Fruit fly (Drosophila melanogaster) whole organism, wandering third instar larva: ENCODE measurements around the gene eIF2Bbeta.
A peak's percentile ranks its signal among the peaks of the same experiment; 100 is the strongest.

ENCODE experiments used
- Abd-B ChIP-seq: fragments of >200 bp; optimal IDR thresholded peaks from 2 replicates; lab custom pipeline; 2017; ENCODE audit warnings: missing biosample characterization, missing genetic modification characterization
- CG32264 ChIP-seq: fragments of 200-800 bp; sonication (Bioruptor generic); optimal IDR thresholded peaks from 2 replicates; lab custom pipeline; 2016; ENCODE audit warnings: missing biosample characterization, missing genetic modification characterization
- CG9705 ChIP-seq: fragments of 200-800 bp; sonication (Bioruptor generic); optimal IDR thresholded peaks from 2 replicates; lab custom pipeline; 2018; ENCODE audit warnings: missing biosample characterization, mild to moderate bottlenecking, missing genetic modification characterization
- CrebA ChIP-seq: fragments of 200-800 bp; sonication (Bioruptor generic); optimal IDR thresholded peaks from 2 replicates; lab custom pipeline; 2016; ENCODE audit warnings: missing biosample characterization, mild to moderate bottlenecking, missing genetic modification characterization, borderline replicate concordance
- Dfd ChIP-seq: fragments of >200 bp; optimal IDR thresholded peaks from 2 replicates; lab custom pipeline; 2017; ENCODE audit warnings: missing biosample characterization, missing genetic modification characterization
- Dif ChIP-seq: fragments of 200-275, 200-300 bp; sonication (Bioruptor generic); optimal IDR thresholded peaks from 2 replicates; lab custom pipeline; 2018; ENCODE audit warnings: missing biosample characterization, missing genetic modification characterization; ENCODE audit not compliant: partially characterized antibody
- GATAd ChIP-seq: sonication (Bioruptor generic); optimal IDR thresholded peaks from 2 replicates; lab custom pipeline; 2016; ENCODE audit warnings: missing biosample characterization, missing genetic modification characterization
- HLH106 ChIP-seq: fragments of 200-800 bp; optimal IDR thresholded peaks from 3 replicates; lab custom pipeline; 2019; ENCODE audit warnings: missing biosample characterization, mild to moderate bottlenecking, missing genetic modification characterization, moderate library complexity
- Hnf4 ChIP-seq: fragments of 200-800 bp; sonication (Bioruptor generic); optimal IDR thresholded peaks from 2 replicates; lab custom pipeline; 2016; ENCODE audit warnings: missing biosample characterization, mild to moderate bottlenecking, missing genetic modification characterization
- Hr78 ChIP-seq: fragments of >200 bp; optimal IDR thresholded peaks from 2 replicates; lab custom pipeline; 2017; ENCODE audit warnings: missing biosample characterization, missing genetic modification characterization
- Hr83 ChIP-seq: fragments of 200-300 bp; sonication (Bioruptor generic); optimal IDR thresholded peaks from 2 replicates; lab custom pipeline; 2016; ENCODE audit warnings: missing biosample characterization, mild to moderate bottlenecking, missing genetic modification characterization, moderate library complexity; ENCODE audit not compliant: poor library complexity, severe bottlenecking
- Jra ChIP-seq: sonication (Bioruptor generic); optimal IDR thresholded peaks from 2 replicates; lab custom pipeline; 2016; ENCODE audit warnings: missing biosample characterization, missing genetic modification characterization
- Mio ChIP-seq: sonication (Bioruptor generic); optimal IDR thresholded peaks from 2 replicates; lab custom pipeline; 2016; ENCODE audit warnings: missing biosample characterization, missing genetic modification characterization
- Myc ChIP-seq: fragments of >200 bp; optimal IDR thresholded peaks from 2 replicates; lab custom pipeline; 2017
- N ChIP-seq: fragments of >200 bp; optimal IDR thresholded peaks from 2 replicates; lab custom pipeline; 2018; ENCODE audit warnings: missing biosample characterization, missing external identifiers, missing genetic modification characterization
- OdsH ChIP-seq: fragments of 200-800 bp; sonication (Bioruptor generic); optimal IDR thresholded peaks from 2 replicates; lab custom pipeline; 2016; ENCODE audit warnings: missing biosample characterization, mild to moderate bottlenecking, missing genetic modification characterization
- Rel ChIP-seq, 2 experiments: fragments of 200-800 bp; sonication (Bioruptor generic) in 1 of 2; optimal IDR thresholded peaks; 2 replicates in 1 of 2; 3 replicates in 1 of 2; lab custom pipeline; 2016 to 2019; ENCODE audit warnings: mild to moderate bottlenecking in 2 of 2, missing biosample characterization in 2 of 2, missing genetic modification characterization in 2 of 2, moderate library complexity in 1 of 2
- Sp1 ChIP-seq: fragments of 200-800 bp; sonication (Bioruptor generic); optimal IDR thresholded peaks from 3 replicates; lab custom pipeline; 2019; ENCODE audit warnings: missing biosample characterization, mild to moderate bottlenecking, missing genetic modification characterization, moderate library complexity
- Vsx2 ChIP-seq: fragments of 200-300, 225-300 bp; sonication (Bioruptor generic); optimal IDR thresholded peaks from 2 replicates; lab custom pipeline; 2018; ENCODE audit warnings: missing biosample characterization, missing genetic modification characterization; ENCODE audit not compliant: partially characterized antibody
- br ChIP-seq: fragments of 200-800 bp; sonication (Bioruptor generic); optimal IDR thresholded peaks from 2 replicates; lab custom pipeline; 2016; ENCODE audit warnings: missing biosample characterization, missing genetic modification characterization
- brk ChIP-seq: fragments of 200-800 bp; sonication (Bioruptor generic); optimal IDR thresholded peaks from 2 replicates; lab custom pipeline; 2016; ENCODE audit warnings: missing biosample characterization, mild to moderate bottlenecking, missing genetic modification characterization
- dl ChIP-seq, 2 experiments: fragments of 175-275, 200-275 bp in 1 of 2; fragments of 200-275 bp in 1 of 2; sonication (Bioruptor generic); optimal IDR thresholded peaks; lab custom pipeline; 2018; ENCODE audit warnings: mild to moderate bottlenecking in 2 of 2, missing biosample characterization in 2 of 2, missing genetic modification characterization in 2 of 2, moderate library complexity in 2 of 2; ENCODE audit not compliant: partially characterized antibody in 2 of 2, insufficient read depth in 1 of 2
- dmrt93B ChIP-seq: fragments of 200-800 bp; sonication (Bioruptor generic); optimal IDR thresholded peaks from 2 replicates; lab custom pipeline; 2018; ENCODE audit warnings: missing biosample characterization, mild to moderate bottlenecking, missing genetic modification characterization
- dsf ChIP-seq: sonication (Bioruptor generic); optimal IDR thresholded peaks from 2 replicates; lab custom pipeline; 2016; ENCODE audit warnings: missing biosample characterization, missing genetic modification characterization, borderline replicate concordance
- ey ChIP-seq: fragments of 200-800 bp; sonication (Bioruptor generic); optimal IDR thresholded peaks from 2 replicates; lab custom pipeline; 2016; ENCODE audit warnings: missing biosample characterization, missing genetic modification characterization
- foxo ChIP-seq, 2 experiments: fragments of 200-800 bp; sonication (Bioruptor generic); optimal IDR thresholded peaks; 2 replicates in 1 of 2; 3 replicates in 1 of 2; lab custom pipeline; 2016 to 2017; ENCODE audit warnings: missing biosample characterization in 2 of 2, missing genetic modification characterization in 2 of 2
- fru ChIP-seq: fragments of 200-800 bp; sonication (Bioruptor generic); optimal IDR thresholded peaks from 3 replicates; lab custom pipeline; 2016; ENCODE audit warnings: missing biosample characterization, mild to moderate bottlenecking, missing genetic modification characterization
- h ChIP-seq: fragments of 200-800 bp; sonication (Bioruptor generic); optimal IDR thresholded peaks from 3 replicates; lab custom pipeline; 2016; ENCODE audit warnings: missing biosample characterization, mild to moderate bottlenecking, missing genetic modification characterization
- jim ChIP-seq: fragments of 175-275, 200-325 bp; sonication (Bioruptor generic); optimal IDR thresholded peaks from 2 replicates; lab custom pipeline; 2016; ENCODE audit warnings: missing biosample characterization, mild to moderate bottlenecking, missing genetic modification characterization
- lola ChIP-seq: fragments of >200 bp; optimal IDR thresholded peaks from 2 replicates; lab custom pipeline; 2017; ENCODE audit warnings: missing biosample characterization, missing genetic modification characterization
- pan ChIP-seq: fragments of >200 bp; optimal IDR thresholded peaks from 2 replicates; lab custom pipeline; 2017
- psq ChIP-seq: fragments of 200-800 bp; sonication (Bioruptor generic); optimal IDR thresholded peaks from 3 replicates; lab custom pipeline; 2017; ENCODE audit warnings: missing biosample characterization, mild to moderate bottlenecking, missing genetic modification characterization, moderate library complexity
- rgr ChIP-seq: fragments of 200-800 bp; sonication (Bioruptor generic); optimal IDR thresholded peaks from 3 replicates; lab custom pipeline; 2016; ENCODE audit warnings: missing biosample characterization, mild to moderate bottlenecking, missing genetic modification characterization
- sage ChIP-seq: fragments of 200-800 bp; sonication (Bioruptor generic); optimal IDR thresholded peaks from 2 replicates; lab custom pipeline; 2016; ENCODE audit warnings: missing biosample characterization, mild to moderate bottlenecking, missing genetic modification characterization
- sv ChIP-seq: fragments of 200-800 bp; sonication (Bioruptor generic); optimal IDR thresholded peaks from 3 replicates; lab custom pipeline; 2016; ENCODE audit warnings: missing biosample characterization, missing genetic modification characterization
- tai ChIP-seq: sonication (Bioruptor generic); optimal IDR thresholded peaks from 2 replicates; lab custom pipeline; 2016; ENCODE audit warnings: missing biosample characterization, missing genetic modification characterization
- usp ChIP-seq: fragments of >200 bp; optimal IDR thresholded peaks from 2 replicates; lab custom pipeline; 2017; ENCODE audit warnings: missing biosample characterization, missing genetic modification characterization
- woc ChIP-seq: sonication (Bioruptor generic); optimal IDR thresholded peaks from 2 replicates; lab custom pipeline; 2016; ENCODE audit warnings: missing biosample characterization, mild to moderate bottlenecking, missing genetic modification characterization

eIF2Bbeta gene

DNA sequence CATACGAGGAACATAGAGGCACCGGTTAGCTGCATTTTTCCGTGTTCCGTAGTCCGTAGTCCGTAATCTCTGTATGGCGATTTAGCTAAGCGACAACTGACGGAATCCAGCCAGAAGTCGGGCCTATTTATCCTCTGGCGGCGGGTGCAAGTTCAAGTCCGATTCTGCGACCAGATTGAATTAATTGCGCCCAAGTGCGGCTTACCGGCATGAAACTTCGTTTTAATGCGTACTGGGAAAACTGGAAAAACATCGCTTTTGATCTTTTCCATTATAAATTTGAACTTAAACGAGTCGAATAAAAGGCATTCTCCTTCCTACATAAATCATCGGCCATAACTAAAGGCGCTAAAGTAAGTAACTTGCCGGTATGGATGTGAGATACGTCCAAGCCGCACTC lies 10.6 kb upstream of the eIF2Bbeta start, which contains the start of gene dyw:
Gene dyw, minus strand, starts transcription at position 101 of the 400 bp plus-strand sequence.
- TF ChIP-seq ey (GFP tag; lab: Kevin White, UChicago) (no peak), foxo (GFP tag; optimal IDR thresholded peaks at IDR 0.05; lab: Kevin White, UChicago) (no peak), woc (GFP tag; lab: Kevin White, UChicago) (no peak), pan (lab: Kevin White, UChicago) (no peak), GATAd (no peak)

DNA sequence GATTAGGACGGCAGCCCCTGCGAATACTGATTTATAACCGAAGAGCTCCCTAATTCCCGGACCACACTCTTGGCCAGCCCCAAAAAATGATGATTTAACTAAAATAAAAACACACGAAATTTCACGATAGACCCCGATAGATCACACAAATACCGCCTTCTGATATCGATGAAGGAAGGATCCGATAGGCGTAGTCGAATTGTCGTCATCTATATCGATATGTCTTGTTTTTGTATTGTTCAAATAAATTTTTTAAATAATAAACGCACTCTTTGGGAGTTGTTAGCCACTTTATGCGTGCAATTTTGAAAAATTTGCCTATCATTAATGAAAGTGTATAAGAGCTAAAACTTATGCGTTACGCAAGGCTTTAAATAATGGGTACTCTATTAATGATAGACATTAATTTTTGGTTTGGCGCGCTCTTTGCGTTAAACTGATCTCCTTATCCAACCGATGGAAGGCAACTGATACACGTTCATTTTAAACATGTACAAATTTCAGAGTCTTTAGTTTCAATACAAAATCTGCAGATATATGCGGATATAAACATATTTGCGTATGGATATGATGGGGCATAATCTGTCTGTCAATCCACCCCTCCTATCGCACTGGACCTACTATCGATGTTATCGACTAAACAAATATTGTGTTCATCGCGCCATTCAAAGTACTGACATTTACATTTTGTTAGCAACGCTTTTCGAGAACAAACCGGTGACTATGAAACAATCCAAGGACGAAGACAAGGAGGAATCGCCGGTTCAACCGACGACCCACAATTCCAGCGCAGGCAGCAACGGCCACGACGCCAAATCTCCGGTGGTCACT lies 6.1 kb upstream of the eIF2Bbeta start, which contains the start of the genes Spg7 and Lint-O:
Gene Spg7, minus strand, starts transcription at position 148 of the 831 bp plus-strand sequence.
Gene Lint-O, plus strand, starts transcription at position 638 of the 831 bp plus-strand sequence.
- TF ChIP-seq OdsH (no peak), pan (lab: Kevin White, UChicago) (no peak), Dfd (no peak), dsf (no peak), jim (no peak), fru (GFP tag; lab: Kevin White, UChicago) (no peak), h (no peak), sage (GFP tag; lab: Kevin White, UChicago) (no peak), Abd-B (GFP tag; lab: Kevin White, UChicago) (no peak), Hr83 (GFP tag; lab: Kevin White, UChicago) (no peak), GATAd (no peak), dmrt93B (no peak)

- TF ChIP-seq dmrt93B (peak; percentile 100), jim (peak; percentile 99), dl (GFP tag; optimal IDR thresholded peaks at IDR 0.05; lab: Kevin White, UChicago; ENCODE audit: insufficient read depth in 1 of 2, partially characterized antibody in 2 of 2) (no peak), dsf (peak; percentile 99), woc (GFP tag; lab: Kevin White, UChicago) (peak; percentile 100), psq (GFP tag; lab: Kevin White, UChicago) (peak; percentile 100), Dif (GFP tag; lab: Kevin White, UChicago) (no peak), ey (GFP tag; lab: Kevin White, UChicago) (peak; percentile 100), CG32264 (peak; percentile 100), Abd-B (GFP tag; lab: Kevin White, UChicago) (no peak), usp (GFP tag; lab: Kevin White, UChicago) (peak; percentile 53), br (peak; percentile 100), sage (GFP tag; lab: Kevin White, UChicago) (peak; percentile 100), Jra (GFP tag; lab: Kevin White, UChicago) (peak; percentile 100), pan (lab: Kevin White, UChicago) (no peak), Vsx2 (GFP tag; lab: Kevin White, UChicago) (no peak), h (peak; percentile 100), lola (GFP tag; lab: Kevin White, UChicago) (no peak), foxo (GFP tag; optimal IDR thresholded peaks at IDR 0.05; lab: Kevin White, UChicago) (peak; percentile 100), Sp1 (GFP tag; lab: Kevin White, UChicago) (peak; percentile 100), Rel (GFP tag; optimal IDR thresholded peaks at IDR 0.05; lab: Kevin White, UChicago) (peak; percentile 100), Rel (tag; optimal IDR thresholded peaks at IDR 0.05; lab: Kevin White, UChicago) (peak; percentile 99), Hr78 (GFP tag; lab: Kevin White, UChicago) (no peak), tai (no peak), Dfd (peak; percentile 97), brk (GFP tag; lab: Kevin White, UChicago) (no peak), CrebA (no peak), Mio (GFP tag; lab: Kevin White, UChicago) (peak; percentile 99), Myc (lab: Kevin White, UChicago) (no peak), N (no peak), OdsH (peak; percentile 100), HLH106 (tag; lab: Kevin White, UChicago) (peak; percentile 100), Hr83 (GFP tag; lab: Kevin White, UChicago) (peak; percentile 100), Hnf4 (GFP tag; lab: Kevin White, UChicago) (peak; percentile 100), GATAd (peak; percentile 100), CG9705 (GFP tag; lab: Kevin White, UChicago) (peak; percentile 100), fru (GFP tag; lab: Kevin White, UChicago) (peak; percentile 100), sv (GFP tag; lab: Kevin White, UChicago) (peak; percentile 100), rgr (GFP tag; lab: Kevin White, UChicago) (peak; percentile 100)
Measured at dm6 chrX:2703693-2704092, 678 bp upstream of the eIF2Bbeta start, which contains the start of gene Ugalt. TSS of gene Ugalt (minus strand) at chrX:2703852.
